Worm (Caenorhabditis elegans) whole organism, L2 larva: ENCODE data around the gene R07B1.6.

Experiments
- F13H6.1 ChIP-seq: sonication (generic microtip); optimal IDR thresholded peaks from 2 replicates; lab custom pipeline; 2016; ENCODE audit warnings: missing genetic modification characterization, missing compliant biosample characterization
- ZK546.5 ChIP-seq: sonication (generic microtip); optimal IDR thresholded peaks from 2 replicates; lab custom pipeline; 2017; ENCODE audit warnings: missing biosample characterization, missing genetic modification characterization
- dmd-4 ChIP-seq: sonication (generic microtip); optimal IDR thresholded peaks from 2 replicates; lab custom pipeline; 2017; ENCODE audit warnings: missing biosample characterization, missing genetic modification characterization
- lin-11 ChIP-seq: fragments of 150-350 bp; sonication (generic microtip); optimal IDR thresholded peaks from 2 replicates; lab custom pipeline; 2014; ENCODE audit warnings: missing biosample characterization, missing genetic modification characterization, inconsistent platforms, mixed read lengths
- lin-13 ChIP-seq: fragments of 150-350 bp; optimal IDR thresholded peaks from 2 replicates; lab custom pipeline; 2014; ENCODE audit warnings: missing biosample characterization, missing genetic modification reagents, missing genetic modification characterization
- unc-39 ChIP-seq: fragments of 150-350 bp; optimal IDR thresholded peaks from 2 replicates; lab custom pipeline; 2014; ENCODE audit warnings: missing biosample characterization, missing genetic modification characterization
- unc-55 ChIP-seq: fragments of 150-350 bp; sonication (generic microtip); optimal IDR thresholded peaks from 3 replicates; lab custom pipeline; 2014; ENCODE audit warnings: missing biosample characterization, missing genetic modification reagents, missing genetic modification characterization
- zag-1 ChIP-seq: fragments of 150-350 bp; optimal IDR thresholded peaks from 2 replicates; lab custom pipeline; 2014; ENCODE audit warnings: missing biosample characterization, missing genetic modification characterization

- TF ChIP-seq dmd-4 (tag; lab: Kevin White, UChicago), result no peak
- no peak for TF ChIP-seq ZK546.5 (tag; lab: Kevin White, UChicago)
- no peak for TF ChIP-seq unc-39 (tag; lab: Kevin White, UChicago)
- no peak for TF ChIP-seq F13H6.1 (tag; lab: Kevin White, UChicago)
- no peak for TF ChIP-seq lin-13 (GFP tag; lab: Kevin White, UChicago)
- no peak for TF ChIP-seq unc-55 (GFP tag; lab: Kevin White, UChicago)
- no peak for TF ChIP-seq zag-1 (tag; lab: Kevin White, UChicago)
- TF ChIP-seq lin-11 (tag; lab: Kevin White, UChicago), result no peak
Measured at ce11 chrX:9872554-9872953, 6.1 kb downstream of the R07B1.6 start, which contains the start of gene R07B1.8.
